Worm (Caenorhabditis elegans) whole organism, L2 larva: ENCODE results near the gene F23B2.10.
A peak's percentile ranks its signal among the peaks of the same experiment; 100 is the strongest.

Experiments
- ZK546.5 ChIP-seq: sonication (generic microtip); optimal IDR thresholded peaks from 2 replicates; lab custom pipeline; 2017; ENCODE audit warnings: missing biosample characterization, missing genetic modification characterization
- ama-1 ChIP-seq: fragments of 150-350 bp; optimal IDR thresholded peaks from 2 replicates; lab custom pipeline; 2018; ENCODE audit warnings: inconsistent platforms
- blmp-1 ChIP-seq: sonication (generic microtip); optimal IDR thresholded peaks from 2 replicates; lab custom pipeline; 2017; ENCODE audit warnings: missing genetic modification characterization, mild to moderate bottlenecking, missing compliant biosample characterization, antibody characterized with exemption, moderate library complexity; ENCODE audit not compliant: insufficient read depth
- dmd-4 ChIP-seq: sonication (generic microtip); optimal IDR thresholded peaks from 2 replicates; lab custom pipeline; 2017; ENCODE audit warnings: missing biosample characterization, missing genetic modification characterization
- egl-27 ChIP-seq: sonication (generic microtip); optimal IDR thresholded peaks from 3 replicates; lab custom pipeline; 2017; ENCODE audit warnings: missing biosample characterization, missing genetic modification reagents, missing genetic modification characterization
- elt-3 ChIP-seq: sonication (generic microtip); optimal IDR thresholded peaks from 2 replicates; lab custom pipeline; 2017; ENCODE audit warnings: missing biosample characterization, missing genetic modification characterization
- lin-13 ChIP-seq: fragments of 150-350 bp; optimal IDR thresholded peaks from 2 replicates; lab custom pipeline; 2014; ENCODE audit warnings: missing biosample characterization, missing genetic modification reagents, missing genetic modification characterization
- mdl-1 ChIP-seq, 2 experiments: fragments of 150-350 bp in 1 of 2; sonication (generic microtip) in 1 of 2; optimal IDR thresholded peaks; 2 replicates each; lab custom pipeline; 2017; ENCODE audit warnings: missing biosample characterization in 2 of 2, missing genetic modification characterization in 2 of 2
- nhr-237 ChIP-seq: fragments of 150-350 bp; optimal IDR thresholded peaks from 2 replicates; lab custom pipeline; 2014; ENCODE audit warnings: missing biosample characterization, missing genetic modification characterization
- skn-1 ChIP-seq: sonication (generic microtip); optimal IDR thresholded peaks from 2 replicates; lab custom pipeline; 2017; ENCODE audit warnings: missing biosample characterization, missing genetic modification characterization
- unc-55 ChIP-seq: fragments of 150-350 bp; sonication (generic microtip); optimal IDR thresholded peaks from 3 replicates; lab custom pipeline; 2014; ENCODE audit warnings: missing biosample characterization, missing genetic modification reagents, missing genetic modification characterization
- zag-1 ChIP-seq: fragments of 150-350 bp; optimal IDR thresholded peaks from 2 replicates; lab custom pipeline; 2014; ENCODE audit warnings: missing biosample characterization, missing genetic modification characterization

- TF ChIP-seq lin-13 (GFP tag; lab: Kevin White, UChicago) (no peak), nhr-237 (no peak), skn-1 (tag; lab: Kevin White, UChicago) (no peak), mdl-1 (tag; optimal IDR thresholded peaks at IDR 0.05; lab: Kevin White, UChicago) (no peak), zag-1 (tag; lab: Kevin White, UChicago) (no peak), blmp-1 (no peak), elt-3 (tag; lab: Kevin White, UChicago) (no peak), unc-55 (GFP tag; lab: Kevin White, UChicago) (peak; percentile 58), egl-27 (no peak), ama-1 (lab: Kevin White, UChicago) (no peak), dmd-4 (tag; lab: Kevin White, UChicago) (no peak), ZK546.5 (tag; lab: Kevin White, UChicago) (no peak)
Measured at ce11 chrIV:9107464-9107863, 46.7 kb downstream of the F23B2.10 start.
